Worm (Caenorhabditis elegans) whole organism, young adult: ENCODE results near the gene col-20.

ENCODE experiments used
- B0336.3 ChIP-seq: fragments of 200-800 bp; sonication (Bioruptor generic); IDR thresholded peaks from 2 replicates; pipeline ENCODE4 v1.3.6; 2022; ENCODE audit warnings: missing genetic modification characterization, missing compliant biosample characterization
- C06A6.2 ChIP-seq: fragments of 200-800 bp; sonication (Bioruptor generic); conservative IDR thresholded peaks from 2 replicates; pipeline ENCODE4 v1.3.6; 2022; ENCODE audit warnings: missing genetic modification characterization, missing compliant biosample characterization
- F10E7.11 ChIP-seq: sonication (generic microtip); optimal IDR thresholded peaks from 2 replicates; lab custom pipeline; 2017; ENCODE audit warnings: mild to moderate bottlenecking, missing genetic modification characterization, moderate library complexity, missing compliant biosample characterization
- F22D6.2 ChIP-seq: sonication (generic microtip); optimal IDR thresholded peaks from 2 replicates; lab custom pipeline; 2016; ENCODE audit warnings: mild to moderate bottlenecking, missing genetic modification characterization, missing compliant biosample characterization
- F23B12.7 ChIP-seq: sonication (generic microtip); optimal IDR thresholded peaks from 2 replicates; lab custom pipeline; 2017; ENCODE audit warnings: missing genetic modification characterization, mild to moderate bottlenecking, missing compliant biosample characterization, antibody characterized with exemption, moderate library complexity; ENCODE audit not compliant: insufficient read depth
- F33H1.4 ChIP-seq: fragments of 200-800 bp; sonication (Bioruptor generic); IDR thresholded peaks from 2 replicates; pipeline ENCODE4 v1.3.6; 2022; ENCODE audit warnings: missing genetic modification reagents, missing genetic modification characterization, missing compliant biosample characterization
- F39B2.1 ChIP-seq: fragments of 200-800 bp; sonication (Bioruptor generic); IDR thresholded peaks from 2 replicates; pipeline ENCODE4 v1.3.6; 2022; ENCODE audit warnings: missing genetic modification reagents, missing genetic modification characterization, missing compliant biosample characterization
- F57A8.1 ChIP-seq: fragments of 200-800 bp; sonication (Bioruptor generic); optimal IDR thresholded peaks from 2 replicates; lab custom pipeline; 2018; ENCODE audit warnings: mild to moderate bottlenecking, missing genetic modification characterization, moderate library complexity, missing compliant biosample characterization
- F57C9.4 ChIP-seq: sonication (generic microtip); optimal IDR thresholded peaks from 2 replicates; lab custom pipeline; 2017; ENCODE audit warnings: mild to moderate bottlenecking, missing genetic modification characterization, missing compliant biosample characterization
- Y53F4B.3 ChIP-seq: fragments of 200-800 bp; sonication (Bioruptor generic); IDR thresholded peaks from 2 replicates; pipeline ENCODE4 v1.3.6; 2022; ENCODE audit warnings: missing genetic modification reagents, missing genetic modification characterization, missing compliant biosample characterization
- Y79H2A.3 ChIP-seq: fragments of 200-800 bp; sonication (Bioruptor generic); conservative IDR thresholded peaks from 2 replicates; pipeline ENCODE4 v1.3.6; 2022; ENCODE audit warnings: missing genetic modification reagents, missing genetic modification characterization, missing compliant biosample characterization
- atf-7 ChIP-seq: sonication (generic microtip); optimal IDR thresholded peaks from 2 replicates; lab custom pipeline; 2017; ENCODE audit warnings: mild to moderate bottlenecking, missing genetic modification characterization, missing compliant biosample characterization
- athp-1 ChIP-seq: sonication (generic microtip); optimal IDR thresholded peaks from 2 replicates; lab custom pipeline; 2017; ENCODE audit warnings: mild to moderate bottlenecking, missing genetic modification characterization, missing compliant biosample characterization
- attf-5 ChIP-seq: fragments of 200-800 bp; sonication (Bioruptor generic); optimal IDR thresholded peaks from 2 replicates; lab custom pipeline; 2018; ENCODE audit warnings: mild to moderate bottlenecking, missing genetic modification characterization, missing compliant biosample characterization
- bed-1 ChIP-seq: fragments of 200-800 bp; sonication (Bioruptor generic); IDR thresholded peaks from 2 replicates; pipeline ENCODE4 v1.3.6; 2022; ENCODE audit warnings: missing genetic modification reagents, missing genetic modification characterization, missing compliant biosample characterization
- bed-2 ChIP-seq: fragments of 200-800 bp; sonication (Bioruptor generic); IDR thresholded peaks from 2 replicates; pipeline ENCODE4 v1.3.6; 2022; ENCODE audit warnings: missing genetic modification reagents, missing genetic modification characterization, missing compliant biosample characterization
- cebp-1 ChIP-seq, 2 experiments: fragments of 200-800 bp in 1 of 2; sonication (Bioruptor generic) in 1 of 2; sonication (generic microtip) in 1 of 2; IDR thresholded peaks in 1 of 2; optimal IDR thresholded peaks in 1 of 2; 2 replicates each; pipeline versions ENCODE4 v1.3.6 to Lab custom; 2017 to 2022; ENCODE audit warnings: missing compliant biosample characterization in 2 of 2, missing genetic modification characterization in 2 of 2, mild to moderate bottlenecking in 1 of 2, missing genetic modification reagents in 1 of 2, moderate library complexity in 1 of 2
- cebp-2 ChIP-seq: fragments of 200-800 bp; sonication (Bioruptor generic); IDR thresholded peaks from 2 replicates; pipeline ENCODE4 v1.3.6; 2022; ENCODE audit warnings: missing genetic modification characterization, missing compliant biosample characterization
- ceh-100 ChIP-seq: fragments of 200-800 bp; sonication (Bioruptor generic); IDR thresholded peaks from 2 replicates; pipeline ENCODE4 v1.3.6; 2022; ENCODE audit warnings: missing genetic modification reagents, missing genetic modification characterization, missing compliant biosample characterization
- ceh-91 ChIP-seq: fragments of 200-800 bp; sonication (Bioruptor generic); IDR thresholded peaks from 2 replicates; pipeline ENCODE4 v1.3.6; 2022; ENCODE audit warnings: missing genetic modification reagents, missing genetic modification characterization, missing compliant biosample characterization
- dox-1 ChIP-seq: fragments of 200-800 bp; sonication (Bioruptor generic); IDR thresholded peaks from 2 replicates; pipeline ENCODE4 v1.3.6; 2022; ENCODE audit warnings: missing genetic modification reagents, missing genetic modification characterization, missing compliant biosample characterization
- dpff-1 ChIP-seq: sonication (generic microtip); optimal IDR thresholded peaks from 2 replicates; lab custom pipeline; 2017; ENCODE audit warnings: mild to moderate bottlenecking, missing genetic modification characterization, missing compliant biosample characterization
- hmg-1.2 ChIP-seq: fragments of 200-800 bp; sonication (Bioruptor generic); IDR thresholded peaks from 2 replicates; pipeline ENCODE4 v1.3.6; 2022; ENCODE audit warnings: missing genetic modification reagents, missing genetic modification characterization, missing compliant biosample characterization
- hsf-1 ChIP-seq: fragments of 200-800 bp; sonication (Bioruptor generic); IDR thresholded peaks from 2 replicates; pipeline ENCODE4 v1.3.6; 2022; ENCODE audit warnings: missing genetic modification reagents, missing genetic modification characterization, missing compliant biosample characterization
- let-526 ChIP-seq: fragments of 200-800 bp; sonication (Bioruptor generic); IDR thresholded peaks from 2 replicates; pipeline ENCODE4 v1.3.6; 2022; ENCODE audit warnings: missing genetic modification reagents, missing genetic modification characterization, missing compliant biosample characterization
- lin-26 ChIP-seq: fragments of 200-800 bp; sonication (Bioruptor generic); IDR thresholded peaks from 2 replicates; pipeline ENCODE4 v1.3.6; 2022; ENCODE audit warnings: missing genetic modification reagents, missing genetic modification characterization, missing compliant biosample characterization
- lin-54 ChIP-seq: fragments of 200-800 bp; sonication (Bioruptor generic); optimal IDR thresholded peaks from 2 replicates; lab custom pipeline; 2018; ENCODE audit warnings: mild to moderate bottlenecking, missing genetic modification characterization, missing compliant biosample characterization
- lsl-1 ChIP-seq: fragments of 200-800 bp; sonication (Bioruptor generic); optimal IDR thresholded peaks from 2 replicates; lab custom pipeline; 2018; ENCODE audit warnings: mild to moderate bottlenecking, missing genetic modification characterization, moderate library complexity, missing compliant biosample characterization
- lsy-27 ChIP-seq: sonication (generic microtip); optimal IDR thresholded peaks from 2 replicates; lab custom pipeline; 2017; ENCODE audit warnings: missing genetic modification characterization, mild to moderate bottlenecking, missing compliant biosample characterization, antibody characterized with exemption, missing genotype, borderline replicate concordance; ENCODE audit not compliant: insufficient read depth
- mel-28 ChIP-seq: sonication (generic microtip); optimal IDR thresholded peaks from 2 replicates; lab custom pipeline; 2016; ENCODE audit warnings: borderline replicate concordance, mild to moderate bottlenecking, missing genetic modification characterization, missing compliant biosample characterization
- mes-4 ChIP-seq: sonication (generic microtip); optimal IDR thresholded peaks from 2 replicates; lab custom pipeline; 2016; ENCODE audit warnings: missing genotype, missing genetic modification characterization, missing compliant biosample characterization
- mxl-1 ChIP-seq: sonication (generic microtip); optimal IDR thresholded peaks from 2 replicates; lab custom pipeline; 2016; ENCODE audit warnings: missing genetic modification characterization, missing compliant biosample characterization
- nfya-2 ChIP-seq: fragments of 200-800 bp; sonication (Bioruptor generic); IDR thresholded peaks from 2 replicates; pipeline ENCODE4 v1.3.6; 2022; ENCODE audit warnings: missing genetic modification reagents, missing genetic modification characterization, missing compliant biosample characterization
- nfyb-1 ChIP-seq: fragments of 200-800 bp; sonication (Bioruptor generic); IDR thresholded peaks from 2 replicates; pipeline ENCODE4 v1.3.6; 2022; ENCODE audit warnings: missing genetic modification reagents, missing genetic modification characterization, missing compliant biosample characterization
- nhr-90 ChIP-seq: sonication (generic microtip); optimal IDR thresholded peaks from 2 replicates; lab custom pipeline; 2016; ENCODE audit warnings: missing genotype, mild to moderate bottlenecking, missing genetic modification characterization, missing compliant biosample characterization
- pbrm-1 ChIP-seq: fragments of 200-800 bp; sonication (Bioruptor generic); IDR thresholded peaks from 2 replicates; pipeline ENCODE4 v1.3.6; 2022; ENCODE audit warnings: missing genetic modification reagents, missing genetic modification characterization, missing compliant biosample characterization
- rcor-1 ChIP-seq: fragments of 200-800 bp; sonication (Bioruptor generic); IDR thresholded peaks from 2 replicates; pipeline ENCODE4 v1.3.6; 2022; ENCODE audit warnings: missing genetic modification reagents, missing genetic modification characterization, missing compliant biosample characterization
- rpc-1 ChIP-seq, 2 experiments: fragments of 150-350 bp in 1 of 2; sonication (generic microtip) in 1 of 2; optimal IDR thresholded peaks; 2 replicates each; lab custom pipeline; 2014 to 2018; ENCODE audit warnings: missing biosample characterization in 1 of 2, missing genetic modification characterization in 1 of 2, missing genetic modification reagents in 1 of 2, missing genotype in 1 of 2
- snpc-1.3 ChIP-seq: sonication (generic microtip); optimal IDR thresholded peaks from 2 replicates; lab custom pipeline; 2017; ENCODE audit warnings: missing genetic modification characterization, mild to moderate bottlenecking, missing compliant biosample characterization, antibody characterized with exemption, moderate library complexity, missing genotype, missing genetic modification reagents; ENCODE audit not compliant: insufficient read depth
- snpc-3.4 ChIP-seq: sonication (generic microtip); optimal IDR thresholded peaks from 2 replicates; lab custom pipeline; 2017; ENCODE audit warnings: missing genetic modification characterization, mild to moderate bottlenecking, missing compliant biosample characterization, antibody characterized with exemption, moderate library complexity, missing genotype, missing genetic modification reagents
- somi-1 ChIP-seq: fragments of 200-800 bp; sonication (Bioruptor generic); optimal IDR thresholded peaks from 2 replicates; lab custom pipeline; 2018; ENCODE audit warnings: mild to moderate bottlenecking, missing genetic modification characterization, missing compliant biosample characterization
- tbp1 ChIP-seq: fragments of 200-800 bp; sonication (Bioruptor generic); optimal IDR thresholded peaks from 2 replicates; lab custom pipeline; 2018; ENCODE audit warnings: mild to moderate bottlenecking, missing genetic modification characterization, missing compliant biosample characterization
- tlf-1 ChIP-seq: fragments of 200-800 bp; sonication (Bioruptor generic); optimal IDR thresholded peaks from 2 replicates; lab custom pipeline; 2018; ENCODE audit warnings: mild to moderate bottlenecking, missing genetic modification characterization, missing compliant biosample characterization
- unc-62 ChIP-seq: fragments of 150-350 bp; optimal IDR thresholded peaks from 2 replicates; lab custom pipeline; 2014; ENCODE audit warnings: missing biosample characterization, missing genetic modification reagents, missing genetic modification characterization
- zfh-2 ChIP-seq: fragments of 200-800 bp; sonication (Bioruptor generic); conservative IDR thresholded peaks from 2 replicates; pipeline ENCODE4 v1.3.6; 2022; ENCODE audit warnings: missing genetic modification reagents, missing genetic modification characterization, missing compliant biosample characterization
- ztf-22 ChIP-seq: fragments of 200-800 bp; sonication (Bioruptor generic); optimal IDR thresholded peaks from 2 replicates; lab custom pipeline; 2018; ENCODE audit warnings: mild to moderate bottlenecking, missing genetic modification characterization, moderate library complexity, missing compliant biosample characterization
- ztf-26 ChIP-seq: sonication (generic microtip); optimal IDR thresholded peaks from 2 replicates; lab custom pipeline; 2017; ENCODE audit warnings: missing genetic modification characterization, missing compliant biosample characterization
- ztf-28 ChIP-seq: fragments of 200-800 bp; sonication (Bioruptor generic); IDR thresholded peaks from 2 replicates; pipeline ENCODE4 v1.3.6; 2022; ENCODE audit warnings: missing genetic modification reagents, missing genetic modification characterization, missing compliant biosample characterization

Gene col-20

DNA sequence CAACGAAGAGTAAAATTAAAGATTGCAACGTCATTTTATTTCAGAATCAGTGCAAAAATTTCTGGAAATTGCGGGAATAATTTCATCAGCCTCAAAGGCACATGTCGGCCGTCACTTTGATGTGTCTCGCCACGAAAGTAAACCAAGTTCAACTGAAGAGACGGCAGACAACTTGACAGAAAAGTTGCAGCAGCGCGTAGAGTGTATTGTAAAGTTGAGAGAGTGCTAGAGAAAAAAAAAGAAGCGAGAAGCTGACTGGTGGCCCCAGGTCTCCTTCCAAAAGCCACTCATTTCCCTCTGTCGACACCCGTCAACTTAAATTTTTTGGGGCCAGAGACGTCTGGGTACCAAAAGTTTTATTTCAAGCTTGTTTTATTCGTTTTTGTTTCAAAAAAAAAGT, 33.7 kb upstream of the col-20 start (continued):
- no peak for TF ChIP-seq lin-26 (GFP tag; lab: Robert Waterston, UW)
- TF ChIP-seq pbrm-1 (GFP tag; lab: Robert Waterston, UW), result peak; percentile 67; the same call in 1 of the 2 replicates
- TF ChIP-seq C06A6.2 (GFP tag; lab: Robert Waterston, UW), result no peak
- no peak for TF ChIP-seq ztf-28 (GFP tag; lab: Robert Waterston, UW)
- TF ChIP-seq atf-7 (tag; lab: Kevin White, UChicago), result no peak
- TF ChIP-seq bed-1 (GFP tag; lab: Robert Waterston, UW), result no peak
- TF ChIP-seq hmg-1.2 (GFP tag; lab: Robert Waterston, UW), result peak; percentile 94
- peak; percentile 62 for TF ChIP-seq tbp1 (GFP tag; lab: Kevin White, UChicago)
- TF ChIP-seq mes-4 (tag; lab: Kevin White, UChicago), result no peak
- no peak for TF ChIP-seq somi-1
- TF ChIP-seq snpc-1.3 (tag; lab: Kevin White, UChicago), result peak; percentile 58
- TF ChIP-seq ceh-100 (GFP tag; lab: Robert Waterston, UW), result no peak
- TF ChIP-seq let-526 (GFP tag; lab: Robert Waterston, UW), result peak; percentile 32; the same call in 1 of the 2 replicates
- peak; percentile 40 for TF ChIP-seq attf-5
- TF ChIP-seq F57A8.1 (GFP tag; lab: Kevin White, UChicago), result no peak
- TF ChIP-seq cebp-1 (GFP tag; IDR thresholded peaks at IDR 0.05; lab: Robert Waterston, UW), result peak; percentile 66
- peak; percentile 80 for TF ChIP-seq cebp-1 (tag; optimal IDR thresholded peaks at IDR 0.05; lab: Kevin White, UChicago)
- TF ChIP-seq F33H1.4 (GFP tag; lab: Robert Waterston, UW), result peak; percentile 84
- no peak for TF ChIP-seq mxl-1 (tag; lab: Kevin White, UChicago)
- no peak for TF ChIP-seq dpff-1
- TF ChIP-seq dox-1 (GFP tag; lab: Robert Waterston, UW), result peak; percentile 73
- TF ChIP-seq lsl-1 (GFP tag; lab: Kevin White, UChicago), result peak; percentile 77
- TF ChIP-seq B0336.3 (GFP tag; lab: Robert Waterston, UW), result no peak; the same call in 1 of the 2 replicates
- TF ChIP-seq ceh-91 (GFP tag; lab: Robert Waterston, UW), result peak; percentile 39; the same call in 1 of the 2 replicates
- no peak for TF ChIP-seq F57C9.4 (tag; lab: Kevin White, UChicago)
- TF ChIP-seq hsf-1 (GFP tag; lab: Robert Waterston, UW), result peak; percentile 96
- TF ChIP-seq tlf-1 (GFP tag; lab: Kevin White, UChicago), result peak; percentile 46
- TF ChIP-seq rcor-1, result peak; percentile 61
- no peak for TF ChIP-seq F39B2.1
- TF ChIP-seq snpc-3.4, result peak; percentile 60
- TF ChIP-seq nfya-2 (GFP tag; lab: Robert Waterston, UW), result no peak
- peak; percentile 36 for TF ChIP-seq rpc-1 (optimal IDR thresholded peaks at IDR 0.05; lab: Kevin White, UChicago)
- TF ChIP-seq rpc-1 (tag; optimal IDR thresholded peaks at IDR 0.05; lab: Kevin White, UChicago), result no peak
- TF ChIP-seq lsy-27 (tag; lab: Kevin White, UChicago), result peak; percentile 60
- TF ChIP-seq bed-2 (GFP tag; lab: Robert Waterston, UW), result no peak
- TF ChIP-seq nfyb-1 (GFP tag; lab: Robert Waterston, UW), result 0 out of 2 replicates have a peak, but pooled peaks have one; percentile 27
- no peak for TF ChIP-seq F10E7.11 (tag; lab: Kevin White, UChicago)
- TF ChIP-seq cebp-2 (GFP tag; lab: Robert Waterston, UW), result no peak
- no peak for TF ChIP-seq nhr-90 (tag; lab: Kevin White, UChicago)
- TF ChIP-seq Y53F4B.3, result no peak
- TF ChIP-seq ztf-26 (tag; lab: Kevin White, UChicago), result no peak
- TF ChIP-seq ztf-22 (GFP tag; lab: Kevin White, UChicago), result no peak
- TF ChIP-seq zfh-2 (GFP tag; lab: Robert Waterston, UW), result no peak; the same call in 1 of the 2 replicates
- peak; percentile 68 for TF ChIP-seq lin-54 (GFP tag; lab: Kevin White, UChicago)
- TF ChIP-seq mel-28 (tag; lab: Kevin White, UChicago), result no peak
- no peak for TF ChIP-seq Y79H2A.3 (GFP tag; lab: Robert Waterston, UW)
- TF ChIP-seq unc-62 (GFP tag; lab: Kevin White, UChicago), result peak; percentile 29
- TF ChIP-seq F23B12.7 (tag; lab: Kevin White, UChicago), result peak; percentile 80
- TF ChIP-seq F22D6.2 (tag; lab: Kevin White, UChicago), result no peak
- no peak for TF ChIP-seq athp-1 (tag; lab: Kevin White, UChicago)
